Worm (Caenorhabditis elegans): ENCODE measurements around the gene F59H6.15.

Gene F59H6.15

ce11 chrII:2026525-2026924 is 13.7 kb downstream of the F59H6.15 start, which contains the start of gene bath-21:
TSS of gene bath-21 (minus strand) at chrII:2026625.
- no peak for TF ChIP-seq unc-130 (tag; optimal IDR thresholded peaks at IDR 0.05)
- no peak for TF ChIP-seq ztf-11 (tag; optimal IDR thresholded peaks at IDR 0.05)
- no peak for TF ChIP-seq tbx-2 (tag; optimal IDR thresholded peaks at IDR 0.05)
- no peak for TF ChIP-seq sup-37 (GFP tag; optimal IDR thresholded peaks at IDR 0.05)
- TF ChIP-seq mef-2 (tag; optimal IDR thresholded peaks at IDR 0.05), result no peak
- no peak for TF ChIP-seq egl-27 (tag; optimal IDR thresholded peaks at IDR 0.05)
- no peak for TF ChIP-seq ztf-4 (tag; optimal IDR thresholded peaks at IDR 0.05)
- TF ChIP-seq unc-30 (tag; optimal IDR thresholded peaks at IDR 0.05), result no peak
- no peak for TF ChIP-seq mdl-1 (tag; optimal IDR thresholded peaks at IDR 0.05)
- TF ChIP-seq nhr-12 (tag; optimal IDR thresholded peaks at IDR 0.05), result no peak
- TF ChIP-seq aly-2 (tag; optimal IDR thresholded peaks at IDR 0.05), result no peak
- TF ChIP-seq lsy-2 (tag; optimal IDR thresholded peaks at IDR 0.05), result no peak
- TF ChIP-seq swsn-7 (tag; optimal IDR thresholded peaks at IDR 0.05), result no peak
- no peak for TF ChIP-seq sox-4 (tag; optimal IDR thresholded peaks at IDR 0.05)
- no peak for TF ChIP-seq pqm-1 (tag; optimal IDR thresholded peaks at IDR 0.05)
- TF ChIP-seq lin-39 (tag; optimal IDR thresholded peaks at IDR 0.05), result no peak
- TF ChIP-seq fkh-10 (GFP tag; optimal IDR thresholded peaks at IDR 0.05), result no peak
- no peak for TF ChIP-seq jun-1 (tag; optimal IDR thresholded peaks at IDR 0.05)

ce11 chrII:2028712-2029111 is 15.9 kb downstream of the F59H6.15 start, which contains the start of gene bath-1:
TSS of gene bath-1 (minus strand) at chrII:2028812.
- TF ChIP-seq alr-1 (tag; optimal IDR thresholded peaks at IDR 0.05; ENCODE audit: borderline replicate concordance), result no peak
- TF ChIP-seq mab-9 (GFP tag; IDR thresholded peaks at IDR 0.05), result no peak
- no peak for TF ChIP-seq nhr-77 (tag; optimal IDR thresholded peaks at IDR 0.05)
- no peak for TF ChIP-seq hlh-17 (GFP tag; optimal IDR thresholded peaks at IDR 0.05; ENCODE audit: borderline replicate concordance)
- TF ChIP-seq nhr-47 (tag; optimal IDR thresholded peaks at IDR 0.05), result no peak
- TF ChIP-seq grh-1 (GFP tag; IDR thresholded peaks at IDR 0.05), result no peak
- TF ChIP-seq xbp-1 (tag; optimal IDR thresholded peaks at IDR 0.05), result no peak
- TF ChIP-seq irx-1 (tag; optimal IDR thresholded peaks at IDR 0.05), result no peak
- TF ChIP-seq sox-4 (tag; optimal IDR thresholded peaks at IDR 0.05), result no peak

DNA sequence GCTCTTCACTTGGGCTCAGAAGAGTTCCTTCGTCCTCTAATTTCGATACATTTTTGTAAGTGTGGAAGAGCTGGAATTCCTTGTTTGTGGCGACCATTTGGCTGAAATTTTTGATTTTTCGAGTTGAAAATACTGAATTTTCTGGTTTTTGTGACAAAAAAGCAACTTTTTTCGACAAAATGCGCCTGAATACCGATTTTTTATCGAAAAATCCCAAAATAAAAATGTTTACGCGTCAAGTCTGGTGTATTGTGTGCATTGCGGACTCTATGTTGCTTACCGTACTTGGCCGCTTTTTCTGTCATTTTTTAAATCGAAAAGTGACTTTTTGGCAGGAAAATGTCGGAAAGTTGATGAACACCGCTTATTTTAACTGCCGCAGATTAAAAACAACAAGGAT is 17.6 kb downstream of the F59H6.15 start, which contains the start of gene bath-3:
Gene bath-3, minus strand, starts transcription at position 101 of the 400 bp plus-strand sequence.
- TF ChIP-seq nhr-71 (tag; optimal IDR thresholded peaks at IDR 0.05) (no peak), hlh-17 (GFP tag; optimal IDR thresholded peaks at IDR 0.05; ENCODE audit: borderline replicate concordance) (no peak), unc-30 (tag; optimal IDR thresholded peaks at IDR 0.05) (no peak), pqm-1 (tag; optimal IDR thresholded peaks at IDR 0.05) (no peak)

DNA sequence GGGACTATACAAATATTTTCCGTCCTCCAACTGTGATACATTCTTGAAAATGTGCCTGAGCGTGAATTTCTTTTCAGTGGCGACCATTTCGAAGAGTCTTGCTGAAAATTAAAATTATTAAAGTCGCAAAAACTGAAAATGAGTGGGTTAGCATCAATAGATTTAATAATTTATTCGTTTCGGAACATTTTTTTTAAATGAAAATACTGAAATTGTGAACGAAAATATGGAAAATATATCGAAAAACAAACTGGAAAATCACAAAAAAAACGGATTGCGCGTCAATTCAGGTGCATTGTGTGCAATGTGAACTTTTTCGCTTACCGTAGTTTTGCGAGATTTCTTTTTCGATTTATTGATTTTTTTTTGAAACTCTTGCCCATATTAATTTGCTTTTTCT is 19.1 kb downstream of the F59H6.15 start, which contains the start of gene bath-5:
Gene bath-5, minus strand, starts transcription at position 101 of the 400 bp plus-strand sequence.
- TF ChIP-seq elt-2 (tag; optimal IDR thresholded peaks at IDR 0.05) (no peak), jun-1 (tag; optimal IDR thresholded peaks at IDR 0.05) (no peak), alr-1 (tag; optimal IDR thresholded peaks at IDR 0.05; ENCODE audit: borderline replicate concordance) (no peak), ceh-63 (GFP tag; optimal IDR thresholded peaks at IDR 0.05) (no peak), nhr-47 (tag; optimal IDR thresholded peaks at IDR 0.05) (no peak), nhr-90 (tag; optimal IDR thresholded peaks at IDR 0.05; ENCODE audit: poor library complexity) (no peak), rnt-1 (tag; optimal IDR thresholded peaks at IDR 0.05) (no peak), skn-1 (tag; optimal IDR thresholded peaks at IDR 0.05) (no peak), mep-1 (tag; optimal IDR thresholded peaks at IDR 0.05) (no peak), ceh-90 (tag; optimal IDR thresholded peaks at IDR 0.05) (no peak), hlh-4 (tag; optimal IDR thresholded peaks at IDR 0.05) (no peak), Y116A8C.19 (tag; optimal IDR thresholded peaks at IDR 0.05; ENCODE audit: borderline replicate concordance) (no peak), blmp-1 (tag; optimal IDR thresholded peaks at IDR 0.05) (no peak), pag-3 (tag; optimal IDR thresholded peaks at IDR 0.05; ENCODE audit: borderline replicate concordance, insufficient read depth) (no peak), C34B4.2 (tag; optimal IDR thresholded peaks at IDR 0.05) (no peak)
